Worm (Caenorhabditis elegans) whole organism, L4 larva: ENCODE measurements around the gene F27E5.7.

Experiments
- ceh-82 ChIP-seq: sonication (generic microtip); optimal IDR thresholded peaks from 2 replicates; lab custom pipeline; 2017; ENCODE audit warnings: missing biosample characterization, missing genetic modification characterization
- fos-1 ChIP-seq: fragments of 150-350 bp; optimal IDR thresholded peaks from 2 replicates; lab custom pipeline; 2014; ENCODE audit warnings: missing biosample characterization, missing genetic modification characterization
- lin-15B ChIP-seq: fragments of 150-350 bp; sonication (generic microtip); optimal IDR thresholded peaks from 3 replicates; lab custom pipeline; 2014; ENCODE audit warnings: missing biosample characterization, missing genetic modification characterization
- madf-9 ChIP-seq: fragments of 200-800 bp; sonication (Bioruptor generic); conservative IDR thresholded peaks from 2 replicates; pipeline ENCODE4 v1.3.6; 2022; ENCODE audit warnings: missing genetic modification reagents, missing genetic modification characterization, missing compliant biosample characterization
- nhr-237 ChIP-seq: sonication (generic microtip); optimal IDR thresholded peaks from 2 replicates; lab custom pipeline; 2017; ENCODE audit warnings: missing biosample characterization, missing genetic modification characterization
- nhr-76 ChIP-seq: fragments of 150-350 bp; optimal IDR thresholded peaks from 2 replicates; lab custom pipeline; 2014; ENCODE audit warnings: missing biosample characterization, missing genetic modification characterization
- snpc-4 ChIP-seq: fragments of 150-350 bp; optimal IDR thresholded peaks from 2 replicates; lab custom pipeline; 2014; ENCODE audit warnings: missing biosample characterization, missing genetic modification characterization
- unc-130 ChIP-seq: sonication (generic microtip); optimal IDR thresholded peaks from 2 replicates; lab custom pipeline; 2016; ENCODE audit warnings: missing genetic modification reagents, missing genetic modification characterization, missing compliant biosample characterization
- unc-39 ChIP-seq: sonication (generic microtip); optimal IDR thresholded peaks from 2 replicates; lab custom pipeline; 2017; ENCODE audit warnings: missing biosample characterization, missing genetic modification characterization

- TF ChIP-seq unc-130 (GFP tag; lab: Kevin White, UChicago) (no peak), fos-1 (tag; lab: Kevin White, UChicago) (no peak), nhr-237 (tag; lab: Kevin White, UChicago) (no peak), ceh-82 (no peak), lin-15B (tag; lab: Kevin White, UChicago) (no peak), snpc-4 (tag; lab: Kevin White, UChicago) (no peak), madf-9 (GFP tag; lab: Robert Waterston, UW) (no peak), nhr-76 (tag; lab: Kevin White, UChicago) (no peak), unc-39 (no peak)
Observed at ce11 chrII:10099804-10100360, 22.7 kb upstream of the F27E5.7 start, which contains the start of the genes pas-7 and puf-12.
